Fruit fly (Drosophila melanogaster): ENCODE measurements around the gene Lim1.
A peak's percentile ranks its signal among the peaks of the same experiment; 100 is the strongest.

dm6 chrX:8757775-8758363, 47.7 kb downstream of the Lim1 start:
- TF ChIP-seq CG8478 (optimal IDR thresholded peaks at IDR 0.05): peak; percentile 81
- no peak for TF ChIP-seq psq (optimal IDR thresholded peaks at IDR 0.05)
- TF ChIP-seq EcR (GFP tag; optimal IDR thresholded peaks at IDR 0.05): no peak
- no peak for TF ChIP-seq pan (optimal IDR thresholded peaks at IDR 0.05)

Data from whole organism.